Fruit fly (Drosophila melanogaster) whole organism, embryonic: ENCODE results near the gene CG1463.

Experiments used
- Ada2b ChIP-seq: fragments of 200-800 bp; sonication (Bioruptor generic); IDR thresholded peaks from 2 replicates; pipeline ENCODE4 v1.3.6; 2022; ENCODE audit warnings: missing biosample characterization, missing genetic modification characterization
- Atf-2 ChIP-seq: fragments of 200-800 bp; sonication (Bioruptor generic); optimal IDR thresholded peaks from 2 replicates; lab custom pipeline; 2016; ENCODE audit warnings: missing biosample characterization, missing genetic modification characterization
- CG11456 ChIP-seq: fragments of 200-800 bp; sonication (Bioruptor generic); IDR thresholded peaks from 3 replicates; pipeline ENCODE4 v1.3.6; 2022; ENCODE audit warnings: missing biosample characterization, missing genetic modification characterization
- CG11695 ChIP-seq: fragments of 200-800 bp; sonication (Bioruptor generic); IDR thresholded peaks from 3 replicates; pipeline ENCODE4 v1.3.6; 2022; ENCODE audit warnings: missing biosample characterization, missing genetic modification characterization
- CG13123 ChIP-seq: fragments of 200-800 bp; sonication (Bioruptor generic); optimal IDR thresholded peaks from 2 replicates; lab custom pipeline; 2016; ENCODE audit warnings: missing biosample characterization, missing genetic modification characterization
- CG13894 ChIP-seq: fragments of 200-800 bp; sonication (Bioruptor generic); optimal IDR thresholded peaks from 3 replicates; lab custom pipeline; 2018; ENCODE audit warnings: missing biosample characterization, mild to moderate bottlenecking, missing genetic modification characterization, moderate library complexity
- CG14050 ChIP-seq: fragments of 200-800 bp; sonication (Bioruptor generic); IDR thresholded peaks from 3 replicates; pipeline ENCODE4 v1.3.6; 2022; ENCODE audit warnings: missing biosample characterization, missing genetic modification characterization
- CG14710 ChIP-seq: fragments of 200-800 bp; sonication (Bioruptor generic); optimal IDR thresholded peaks from 3 replicates; lab custom pipeline; 2019; ENCODE audit warnings: missing biosample characterization, mild to moderate bottlenecking, missing genetic modification characterization, moderate library complexity
- CG15514 ChIP-seq: fragments of 200-800 bp; sonication (Bioruptor generic); optimal IDR thresholded peaks from 3 replicates; lab custom pipeline; 2017; ENCODE audit warnings: missing biosample characterization, missing genetic modification characterization, mild to moderate bottlenecking, moderate library complexity, missing genetic modification reagents
- CG16779 ChIP-seq: fragments of 200-800 bp; sonication (Bioruptor generic); IDR thresholded peaks from 2 replicates; pipeline ENCODE4 v1.3.6; 2022; ENCODE audit warnings: missing biosample characterization, missing genetic modification characterization
- CG16815 ChIP-seq: fragments of 200-800 bp; sonication (Bioruptor generic); optimal IDR thresholded peaks from 3 replicates; lab custom pipeline; 2017; ENCODE audit warnings: missing biosample characterization, mild to moderate bottlenecking, missing genetic modification characterization
- CG2875 ChIP-seq: fragments of 200-800 bp; sonication (Bioruptor generic); optimal IDR thresholded peaks from 2 replicates; lab custom pipeline; 2017; ENCODE audit warnings: missing biosample characterization, mild to moderate bottlenecking, missing genetic modification characterization, missing genetic modification reagents
- CG30403 ChIP-seq: fragments of 200-800 bp; sonication (Bioruptor generic); optimal IDR thresholded peaks from 3 replicates; lab custom pipeline; 2016; ENCODE audit warnings: missing biosample characterization, missing genetic modification characterization
- CG31224 ChIP-seq: fragments of 200-800 bp; sonication (Bioruptor generic); IDR thresholded peaks from 2 replicates; pipeline ENCODE4 v1.3.6; 2022; ENCODE audit warnings: missing biosample characterization, missing genetic modification characterization
- CG32532 ChIP-seq: fragments of 200-800 bp; sonication (Bioruptor generic); IDR thresholded peaks from 2 replicates; pipeline ENCODE4 v1.3.6; 2022; ENCODE audit warnings: missing biosample characterization, missing genetic modification characterization
- CG32767 ChIP-seq: fragments of 200-800 bp; sonication (Bioruptor generic); IDR thresholded peaks from 2 replicates; pipeline ENCODE4 v1.3.6; 2022; ENCODE audit warnings: missing biosample characterization, missing genetic modification characterization
- CG3847 ChIP-seq: fragments of 200-800 bp; sonication (Bioruptor generic); IDR thresholded peaks from 2 replicates; pipeline ENCODE4 v1.3.6; 2022; ENCODE audit warnings: missing biosample characterization, missing genetic modification characterization
- CG6683 ChIP-seq: fragments of 200-800 bp; sonication (Bioruptor generic); optimal IDR thresholded peaks from 2 replicates; lab custom pipeline; 2017; ENCODE audit warnings: missing biosample characterization, mild to moderate bottlenecking, missing genetic modification characterization, missing genetic modification reagents
- CG6854 ChIP-seq: fragments of 200-800 bp; sonication (Bioruptor generic); optimal IDR thresholded peaks from 3 replicates; lab custom pipeline; 2017; ENCODE audit warnings: missing biosample characterization, mild to moderate bottlenecking, missing genetic modification characterization
- CG8924 ChIP-seq: fragments of 200-800 bp; optimal IDR thresholded peaks from 3 replicates; lab custom pipeline; 2019; ENCODE audit warnings: missing biosample characterization, mild to moderate bottlenecking, missing genetic modification characterization, moderate library complexity
- CG8944 ChIP-seq: fragments of 200-800 bp; sonication (Bioruptor generic); optimal IDR thresholded peaks from 3 replicates; lab custom pipeline; 2016; ENCODE audit warnings: missing biosample characterization, missing genetic modification characterization
- CG9437 ChIP-seq: fragments of 200-800 bp; sonication (Bioruptor generic); optimal IDR thresholded peaks from 2 replicates; lab custom pipeline; 2018; ENCODE audit warnings: missing biosample characterization, mild to moderate bottlenecking, missing genetic modification characterization
- Gug ChIP-seq: fragments of 200-800 bp; sonication (Bioruptor generic); IDR thresholded peaks from 4 replicates; pipeline ENCODE4 v1.3.6; 2022; ENCODE audit warnings: missing biosample characterization, missing genetic modification characterization
- Oaz ChIP-seq: fragments of 200-800 bp; sonication (Bioruptor generic); IDR thresholded peaks from 2 replicates; pipeline ENCODE4 v1.3.6; 2022; ENCODE audit warnings: missing biosample characterization, missing genetic modification characterization
- Ptx1 ChIP-seq: fragments of 200-800 bp; sonication (Bioruptor generic); IDR thresholded peaks from 2 replicates; pipeline ENCODE4 v1.3.6; 2022; ENCODE audit warnings: missing biosample characterization, missing genetic modification characterization
- Sox102F ChIP-seq: fragments of 200-800 bp; sonication (Bioruptor generic); optimal IDR thresholded peaks from 2 replicates; lab custom pipeline; 2018; ENCODE audit warnings: missing biosample characterization, mild to moderate bottlenecking, missing genetic modification characterization, moderate library complexity
- Spps ChIP-seq: fragments of 200-800 bp; sonication (Bioruptor generic); optimal IDR thresholded peaks from 2 replicates; lab custom pipeline; 2018; ENCODE audit warnings: missing biosample characterization, mild to moderate bottlenecking, missing genetic modification characterization
- ato ChIP-seq: fragments of 200-800 bp; sonication (Bioruptor generic); IDR thresholded peaks from 2 replicates; pipeline ENCODE4 v1.3.6; 2022; ENCODE audit warnings: missing biosample characterization, missing genetic modification characterization; ENCODE audit not compliant: partially characterized antibody
- crp ChIP-seq, 2 experiments: fragments of 200-800 bp; sonication (Bioruptor generic); optimal IDR thresholded peaks; 2 replicates in 1 of 2; 3 replicates in 1 of 2; lab custom pipeline; 2017; ENCODE audit warnings: missing biosample characterization in 2 of 2, missing genetic modification characterization in 2 of 2, mild to moderate bottlenecking in 1 of 2, moderate library complexity in 1 of 2
- dati ChIP-seq: fragments of 200-800 bp; sonication (Bioruptor generic); IDR thresholded peaks from 2 replicates; pipeline ENCODE4 v1.3.6; 2022; ENCODE audit warnings: missing biosample characterization, missing genetic modification characterization
- emc ChIP-seq: fragments of 200-800 bp; sonication (Bioruptor generic); optimal IDR thresholded peaks from 2 replicates; lab custom pipeline; 2016; ENCODE audit warnings: missing biosample characterization, missing genetic modification characterization
- exex ChIP-seq: fragments of 200-800 bp; sonication (Bioruptor generic); optimal IDR thresholded peaks from 4 replicates; lab custom pipeline; 2018; ENCODE audit warnings: missing biosample characterization, mild to moderate bottlenecking, missing genetic modification characterization, moderate library complexity
- fd64A ChIP-seq: fragments of 200-800 bp; sonication (Bioruptor generic); optimal IDR thresholded peaks from 3 replicates; lab custom pipeline; 2018; ENCODE audit warnings: missing biosample characterization, mild to moderate bottlenecking, missing genetic modification characterization
- gcm2 ChIP-seq: fragments of 200-800 bp; sonication (Bioruptor generic); optimal IDR thresholded peaks from 2 replicates; lab custom pipeline; 2016; ENCODE audit warnings: missing biosample characterization, missing genetic modification characterization
- gem ChIP-seq: fragments of 200-800 bp; sonication (Bioruptor generic); optimal IDR thresholded peaks from 2 replicates; lab custom pipeline; 2019; ENCODE audit warnings: missing biosample characterization, mild to moderate bottlenecking, missing genetic modification characterization, moderate library complexity
- grn ChIP-seq: fragments of 200-800 bp; sonication (Bioruptor generic); optimal IDR thresholded peaks from 3 replicates; lab custom pipeline; 2017; ENCODE audit warnings: missing biosample characterization, missing genetic modification characterization
- kay ChIP-seq: fragments of 200-800 bp; sonication (Bioruptor generic); optimal IDR thresholded peaks from 2 replicates; lab custom pipeline; 2016; ENCODE audit warnings: missing biosample characterization, missing genetic modification characterization
- lov ChIP-seq, 2 experiments: fragments of 200-800 bp in 1 of 2; fragments of >200 bp in 1 of 2; sonication (Bioruptor generic) in 1 of 2; IDR thresholded peaks in 1 of 2; optimal IDR thresholded peaks in 1 of 2; 2 replicates in 1 of 2; 3 replicates in 1 of 2; pipeline versions ENCODE4 v1.3.6 to Lab custom; 2017 to 2022; ENCODE audit warnings: missing biosample characterization in 1 of 2, missing genetic modification characterization in 1 of 2
- maf-S ChIP-seq: fragments of 200-800 bp; sonication (Bioruptor generic); optimal IDR thresholded peaks from 2 replicates; lab custom pipeline; 2016; ENCODE audit warnings: missing biosample characterization, missing genetic modification characterization
- mirr ChIP-seq: fragments of 200-800 bp; sonication (Bioruptor generic); optimal IDR thresholded peaks from 3 replicates; lab custom pipeline; 2018; ENCODE audit warnings: missing biosample characterization, mild to moderate bottlenecking, missing genetic modification characterization
- p53 ChIP-seq: fragments of 200-800 bp; sonication (Bioruptor generic); optimal IDR thresholded peaks from 2 replicates; lab custom pipeline; 2016; ENCODE audit warnings: missing biosample characterization, missing genetic modification characterization
- phol ChIP-seq: fragments of 200-800 bp; sonication (Bioruptor generic); optimal IDR thresholded peaks from 3 replicates; lab custom pipeline; 2018; ENCODE audit warnings: missing biosample characterization, mild to moderate bottlenecking, missing genetic modification characterization, moderate library complexity
- prd ChIP-seq, 3 experiments: fragments of >200 bp in 2 of 3; fragments of 200-800 bp in 1 of 3; sonication (Bioruptor generic) in 1 of 3; optimal IDR thresholded peaks in 2 of 3; IDR thresholded peaks in 1 of 3; 2 replicates in 2 of 3; 3 replicates in 1 of 3; pipeline versions ENCODE4 v1.3.6 to Lab custom; 2017 to 2022; ENCODE audit warnings: missing biosample characterization in 1 of 3, missing genetic modification characterization in 1 of 3
- sc ChIP-seq, 3 experiments: fragments of >200 bp in 2 of 3; fragments of 200-800 bp in 1 of 3; sonication (Bioruptor generic) in 1 of 3; optimal IDR thresholded peaks; 2 replicates in 2 of 3; 3 replicates in 1 of 3; lab custom pipeline; 2017; ENCODE audit warnings: mild to moderate bottlenecking in 1 of 3, missing biosample characterization in 1 of 3, missing genetic modification characterization in 1 of 3, missing genetic modification reagents in 1 of 3
- slp2 ChIP-seq: fragments of 200-800 bp; sonication (Bioruptor generic); optimal IDR thresholded peaks from 2 replicates; lab custom pipeline; 2016; ENCODE audit warnings: missing biosample characterization, missing genetic modification characterization
- tup ChIP-seq: fragments of 200-800 bp; sonication (Bioruptor generic); optimal IDR thresholded peaks from 2 replicates; lab custom pipeline; 2016; ENCODE audit warnings: missing biosample characterization, mild to moderate bottlenecking, missing genetic modification characterization, moderate library complexity
- wor ChIP-seq: fragments of 200-800 bp; sonication (Bioruptor generic); IDR thresholded peaks from 2 replicates; pipeline ENCODE4 v1.3.6; 2022; ENCODE audit warnings: missing biosample characterization, missing genetic modification characterization
- z ChIP-seq: fragments of 200-800 bp; sonication (Bioruptor generic); IDR thresholded peaks from 3 replicates; pipeline ENCODE4 v1.3.6; 2022; ENCODE audit warnings: missing biosample characterization, missing genetic modification characterization
- zf30C ChIP-seq: fragments of 200-800 bp; sonication (Bioruptor generic); optimal IDR thresholded peaks from 3 replicates; lab custom pipeline; 2018; ENCODE audit warnings: missing biosample characterization, mild to moderate bottlenecking, missing genetic modification characterization

Gene CG1463

DNA sequence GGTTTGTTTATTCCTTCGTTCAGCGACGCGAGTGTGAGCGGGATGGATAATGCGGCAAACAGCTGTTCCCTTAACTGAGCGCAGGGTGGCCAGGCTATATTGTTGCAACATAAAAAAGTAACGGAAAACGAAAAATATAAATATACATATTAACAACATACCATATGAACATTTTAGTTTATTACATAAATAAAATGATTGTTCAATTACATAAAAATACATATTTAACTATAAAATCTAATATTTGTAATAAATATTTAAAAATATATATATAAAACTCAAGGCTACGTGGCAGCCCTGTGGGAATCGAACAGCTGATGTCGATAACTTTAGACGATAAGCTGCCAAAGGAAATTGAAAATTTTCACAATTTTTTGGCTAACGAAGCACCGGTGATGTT lies 18.1 kb upstream of the CG1463 start, which contains the start of the genes Aven and CG2540 (continued):
- TF ChIP-seq tup (GFP tag; lab: Kevin White, UChicago) = peak; percentile 5
- peak; percentile 83 for TF ChIP-seq Sox102F (GFP tag; lab: Kevin White, UChicago)
- no peak for TF ChIP-seq Atf-2 (GFP tag; lab: Kevin White, UChicago)
- 0 out of 4 replicates have a peak, but pooled peaks have one; percentile 8 for TF ChIP-seq Gug (GFP tag; lab: Robert Waterston, UW)
- peak; percentile 78 for TF ChIP-seq Ptx1 (GFP tag; lab: Robert Waterston, UW)
- TF ChIP-seq prd (optimal IDR thresholded peaks at IDR 0.05; lab: Kevin White, UChicago) = no peak
- peak; percentile 63 for TF ChIP-seq prd (GFP tag; IDR thresholded peaks at IDR 0.05; lab: Robert Waterston, UW)
- TF ChIP-seq ato = no peak
- no peak for TF ChIP-seq grn (GFP tag; lab: Kevin White, UChicago)
- TF ChIP-seq Oaz (GFP tag; lab: Robert Waterston, UW) = no peak
- peak; percentile 91 for TF ChIP-seq CG8924
- peak; percentile 90 for TF ChIP-seq CG14710
- peak; percentile 70 to 93 for TF ChIP-seq crp (GFP tag; optimal IDR thresholded peaks at IDR 0.05; lab: Kevin White, UChicago)
- no peak for TF ChIP-seq p53 (GFP tag; lab: Kevin White, UChicago)
- no peak for TF ChIP-seq gcm2 (GFP tag; lab: Kevin White, UChicago)
- TF ChIP-seq wor (GFP tag; lab: Robert Waterston, UW) = peak; percentile 50; the same call in 1 of the 2 replicates
- peak; percentile 52; the same call in 1 of the 2 replicates for TF ChIP-seq CG32767 (GFP tag; lab: Robert Waterston, UW)
- TF ChIP-seq CG14050 = peak; percentile 33; the same call in 1 of the 3 replicates
- peak; percentile 75 for TF ChIP-seq CG6683 (GFP tag; lab: Kevin White, UChicago)
- peak; percentile 54 for TF ChIP-seq CG2875
- peak; percentile 83 for TF ChIP-seq CG30403
- no peak for TF ChIP-seq CG8944 (GFP tag; lab: Kevin White, UChicago)
- TF ChIP-seq CG16815 (GFP tag; lab: Kevin White, UChicago) = peak; percentile 37
- TF ChIP-seq CG11456 = peak; percentile 55; the same call in 1 of the 3 replicates
- no peak for TF ChIP-seq maf-S (GFP tag; lab: Kevin White, UChicago)
- no peak for TF ChIP-seq slp2
- peak; percentile 85 for TF ChIP-seq CG13894 (tag; lab: Kevin White, UChicago)
- TF ChIP-seq CG6854 = peak; percentile 81
- peak; percentile 40; the same call in 1 of the 2 replicates for TF ChIP-seq Ada2b (GFP tag; lab: Robert Waterston, UW)
- TF ChIP-seq emc (GFP tag; lab: Kevin White, UChicago) = no peak
- peak; percentile 93 for TF ChIP-seq gem (tag; lab: Kevin White, UChicago)
- TF ChIP-seq CG11695 (GFP tag; lab: Robert Waterston, UW) = peak; percentile 79
- TF ChIP-seq CG3847 (GFP tag; lab: Robert Waterston, UW) = peak; percentile 86
- TF ChIP-seq kay (GFP tag; lab: Kevin White, UChicago) = peak; percentile 3
- TF ChIP-seq z (GFP tag; lab: Robert Waterston, UW) = no peak
- TF ChIP-seq lov (optimal IDR thresholded peaks at IDR 0.05; lab: Kevin White, UChicago) = no peak
- TF ChIP-seq lov (GFP tag; IDR thresholded peaks at IDR 0.05; lab: Robert Waterston, UW) = no peak
- peak; percentile 32 for TF ChIP-seq mirr (GFP tag; lab: Kevin White, UChicago)
- TF ChIP-seq phol (tag; lab: Kevin White, UChicago) = peak; percentile 87
- peak; percentile 77 for TF ChIP-seq CG15514 (GFP tag; lab: Kevin White, UChicago)
- peak; percentile 28 for TF ChIP-seq CG13123 (GFP tag; lab: Kevin White, UChicago)
- TF ChIP-seq fd64A = no peak
- peak; percentile 80 for TF ChIP-seq CG32532
- peak; percentile 63 for TF ChIP-seq Spps (tag; lab: Kevin White, UChicago)
- TF ChIP-seq zf30C = no peak
- TF ChIP-seq CG31224 (GFP tag; lab: Robert Waterston, UW) = no peak
- TF ChIP-seq dati (GFP tag; lab: Robert Waterston, UW) = no peak
- TF ChIP-seq exex (tag; lab: Kevin White, UChicago) = peak; percentile 76
- TF ChIP-seq CG9437 (GFP tag; lab: Kevin White, UChicago) = peak; percentile 70
- TF ChIP-seq CG16779 = no peak
- no peak for TF ChIP-seq sc (optimal IDR thresholded peaks at IDR 0.05; lab: Kevin White, UChicago)
- peak; percentile 52 for TF ChIP-seq sc (GFP tag; optimal IDR thresholded peaks at IDR 0.05; lab: Kevin White, UChicago)
